Fruit fly (Drosophila melanogaster): ENCODE measurements around the gene ppk22.

Gene ppk22

DNA sequence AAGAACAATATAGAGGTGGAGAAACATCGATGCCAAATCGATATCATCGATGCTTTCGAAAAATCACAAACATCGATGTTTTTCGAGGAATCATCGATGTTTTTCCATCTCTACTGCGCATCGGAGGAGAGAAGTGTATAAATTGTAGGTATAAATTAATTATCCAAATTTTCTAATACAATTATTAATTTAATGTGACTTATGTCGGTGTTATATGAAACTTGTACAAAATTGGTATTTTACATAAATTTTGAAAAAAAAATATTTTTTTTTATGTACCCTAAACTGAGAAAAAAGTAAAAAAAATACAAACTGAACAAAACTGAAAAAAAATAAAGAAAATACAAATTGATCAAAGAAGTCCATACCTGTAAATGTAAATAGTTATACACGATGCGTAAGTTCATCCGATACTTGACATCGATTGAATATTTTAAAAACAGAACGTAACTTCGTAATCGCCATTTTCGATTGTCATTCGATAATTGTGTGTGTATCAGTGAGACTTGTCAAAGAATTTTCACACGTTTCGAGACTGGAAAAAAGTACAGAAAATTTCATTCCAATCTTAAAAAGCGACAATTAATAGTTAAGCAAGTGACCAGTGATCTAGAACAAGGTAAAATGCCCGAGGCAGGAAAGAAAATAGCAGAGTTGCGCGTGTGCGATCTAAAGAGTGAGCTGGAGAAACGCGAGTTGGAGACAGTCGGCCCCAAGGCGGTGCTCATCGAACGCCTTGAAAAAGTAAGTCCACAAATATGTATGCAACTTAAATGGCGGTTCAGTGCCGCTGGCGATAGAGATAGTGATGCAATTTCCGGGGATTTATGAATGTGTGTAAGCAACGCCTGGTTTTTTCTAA is 42.4 kb downstream of the ppk22 start, which contains the start of the genes CG5808 and Saf-B (continued):
- peak; percentile 86 for TF ChIP-seq CG9437 (GFP tag; optimal IDR thresholded peaks at IDR 0.05)
- TF ChIP-seq CG15269 (tag; optimal IDR thresholded peaks at IDR 0.05): no peak
- TF ChIP-seq Deaf1 (tag; optimal IDR thresholded peaks at IDR 0.05): no peak
- TF ChIP-seq salm (tag; optimal IDR thresholded peaks at IDR 0.05): no peak
- no peak for TF ChIP-seq Hr39 (optimal IDR thresholded peaks at IDR 0.05)
- no peak for TF ChIP-seq CG7556 (GFP tag; optimal IDR thresholded peaks at IDR 0.05)
- peak; percentile 70 for TF ChIP-seq CG8924 (tag; optimal IDR thresholded peaks at IDR 0.05)
- no peak for TF ChIP-seq disco-r (GFP tag; optimal IDR thresholded peaks at IDR 0.05)
- TF ChIP-seq Kr (GFP tag; optimal IDR thresholded peaks at IDR 0.05): no peak
- no peak for TF ChIP-seq pros (GFP tag; optimal IDR thresholded peaks at IDR 0.05)
- peak; percentile 88 for TF ChIP-seq CG14710 (tag; optimal IDR thresholded peaks at IDR 0.05)
- no peak for TF ChIP-seq C15 (GFP tag; IDR thresholded peaks at IDR 0.05)
- TF ChIP-seq ftz-f1 (GFP tag; optimal IDR thresholded peaks at IDR 0.05): peak; percentile 38
- no peak for TF ChIP-seq gem (tag; optimal IDR thresholded peaks at IDR 0.05)
- no peak for TF ChIP-seq sd (tag; optimal IDR thresholded peaks at IDR 0.05)
- no peak for TF ChIP-seq CG10462 (GFP tag; optimal IDR thresholded peaks at IDR 0.05)
- TF ChIP-seq CG12769 (tag; optimal IDR thresholded peaks at IDR 0.05): no peak
- no peak; the same call in 1 of the 2 replicates for TF ChIP-seq Nf-YA (GFP tag; IDR thresholded peaks at IDR 0.05)
- peak; percentile 44; the same call in 2 of the 3 replicates for TF ChIP-seq Dbx (GFP tag; IDR thresholded peaks at IDR 0.05)
- TF ChIP-seq Dfd (GFP tag; optimal IDR thresholded peaks at IDR 0.05): no peak
- no peak for TF ChIP-seq Hand (GFP tag; optimal IDR thresholded peaks at IDR 0.05)
- no peak for TF ChIP-seq scrt (GFP tag; optimal IDR thresholded peaks at IDR 0.05)
- TF ChIP-seq wek (GFP tag; optimal IDR thresholded peaks at IDR 0.05): no peak
- TF ChIP-seq Doc2 (GFP tag; IDR thresholded peaks at IDR 0.05): no peak
- TF ChIP-seq CG10431 (GFP tag; optimal IDR thresholded peaks at IDR 0.05): no peak
- no peak for TF ChIP-seq onecut (GFP tag; IDR thresholded peaks at IDR 0.05)
- no peak for TF ChIP-seq NK7.1 (GFP tag; optimal IDR thresholded peaks at IDR 0.05)
- TF ChIP-seq grau (tag; optimal IDR thresholded peaks at IDR 0.05): no peak
- TF ChIP-seq prd (optimal IDR thresholded peaks at IDR 0.05): no peak
- peak; percentile 65 for TF ChIP-seq prd (GFP tag; IDR thresholded peaks at IDR 0.05)
- no peak for TF ChIP-seq CG12236 (GFP tag; optimal IDR thresholded peaks at IDR 0.05)
- 0 out of 2 replicates have a peak, but pooled peaks have one; percentile 32 for TF ChIP-seq CG42726 (GFP tag; IDR thresholded peaks at IDR 0.05; ENCODE audit: partially characterized antibody)
- TF ChIP-seq CG30403 (GFP tag; optimal IDR thresholded peaks at IDR 0.05): peak; percentile 57
- no peak for TF ChIP-seq rib (GFP tag; IDR thresholded peaks at IDR 0.05)
- TF ChIP-seq MESR4 (GFP tag; optimal IDR thresholded peaks at IDR 0.05): peak; percentile 98
- no peak for TF ChIP-seq gro (GFP tag; optimal IDR thresholded peaks at IDR 0.05)
- peak; percentile 49; the same call in 1 of the 2 replicates for TF ChIP-seq Xrp1 (GFP tag; IDR thresholded peaks at IDR 0.05)
- TF ChIP-seq CG13424 (tag; optimal IDR thresholded peaks at IDR 0.05): peak; percentile 30
- peak; percentile 72 for TF ChIP-seq CkIIα-i1 (GFP tag; IDR thresholded peaks at IDR 0.05)
- peak; percentile 49 for TF ChIP-seq YL-1 (GFP tag; optimal IDR thresholded peaks at IDR 0.05)
- TF ChIP-seq CG13287 (GFP tag; IDR thresholded peaks at IDR 0.05; ENCODE audit: partially characterized antibody): peak; percentile 76
- peak; percentile 48; the same call in 1 of the 2 replicates for TF ChIP-seq CG4404 (GFP tag; IDR thresholded peaks at IDR 0.05)
- TF ChIP-seq Eip74EF (GFP tag; optimal IDR thresholded peaks at IDR 0.05): no peak
- peak; percentile 38 for TF ChIP-seq fd96Cb (tag; optimal IDR thresholded peaks at IDR 0.05)
- TF ChIP-seq Ets97D (GFP tag; optimal IDR thresholded peaks at IDR 0.05): peak; percentile 26
- TF ChIP-seq hb (GFP tag; IDR thresholded peaks at IDR 0.05; ENCODE audit: partially characterized antibody): peak; percentile 85
- peak; percentile 40 for TF ChIP-seq Six4 (GFP tag; optimal IDR thresholded peaks at IDR 0.05)
- peak; percentile 23 for TF ChIP-seq bcd (GFP tag; optimal IDR thresholded peaks at IDR 0.05)
- no peak for TF ChIP-seq CG13894 (tag; optimal IDR thresholded peaks at IDR 0.05)
